Fruit fly (Drosophila melanogaster) whole organism, embryonic: Measurements from ENCODE around the gene CG6149.

Source experiments
- Abd-B ChIP-seq: fragments of 200-800 bp; sonication (Bioruptor generic); optimal IDR thresholded peaks from 2 replicates; lab custom pipeline; 2018; ENCODE audit warnings: missing biosample characterization, mild to moderate bottlenecking, missing genetic modification characterization, moderate library complexity
- BEAF-32 ChIP-seq: fragments of 200-800 bp; sonication (Bioruptor generic); optimal IDR thresholded peaks from 3 replicates; lab custom pipeline; 2017; ENCODE audit warnings: missing biosample characterization, missing genetic modification characterization, mild to moderate bottlenecking, moderate library complexity, missing genetic modification reagents
- Blimp-1 ChIP-seq: fragments of 200-800 bp; sonication (Bioruptor generic); optimal IDR thresholded peaks from 3 replicates; lab custom pipeline; 2018; ENCODE audit warnings: missing biosample characterization, missing genetic modification characterization, mild to moderate bottlenecking, moderate library complexity, missing genetic modification reagents
- CG10209 ChIP-seq: fragments of 200-800 bp; sonication (Bioruptor generic); optimal IDR thresholded peaks from 3 replicates; lab custom pipeline; 2017; ENCODE audit warnings: missing biosample characterization, mild to moderate bottlenecking, missing genetic modification characterization, missing genetic modification reagents
- CG10654 ChIP-seq: fragments of 200-800 bp; sonication (Bioruptor generic); optimal IDR thresholded peaks from 2 replicates; lab custom pipeline; 2016; ENCODE audit warnings: missing biosample characterization, missing genetic modification characterization
- CG10979 ChIP-seq: fragments of 200-800 bp; sonication (Bioruptor generic); optimal IDR thresholded peaks from 2 replicates; lab custom pipeline; 2018; ENCODE audit warnings: missing biosample characterization, mild to moderate bottlenecking, missing genetic modification characterization, moderate library complexity
- CG11456 ChIP-seq: fragments of 200-800 bp; sonication (Bioruptor generic); IDR thresholded peaks from 3 replicates; pipeline ENCODE4 v1.3.6; 2022; ENCODE audit warnings: missing biosample characterization, missing genetic modification characterization
- CG11504 ChIP-seq: fragments of 200-800 bp; sonication (Bioruptor generic); optimal IDR thresholded peaks from 3 replicates; lab custom pipeline; 2019; ENCODE audit warnings: missing biosample characterization, mild to moderate bottlenecking, missing genetic modification characterization, moderate library complexity
- CG12236 ChIP-seq: fragments of 200-800 bp; sonication (Bioruptor generic); optimal IDR thresholded peaks from 2 replicates; lab custom pipeline; 2016; ENCODE audit warnings: missing biosample characterization, missing genetic modification characterization
- CG13287 ChIP-seq: fragments of 200-800 bp; sonication (Bioruptor generic); IDR thresholded peaks from 2 replicates; pipeline ENCODE4 v1.3.6; 2022; ENCODE audit warnings: missing biosample characterization, missing genetic modification characterization; ENCODE audit not compliant: partially characterized antibody
- CG13424 ChIP-seq: fragments of 200-800 bp; sonication (Bioruptor generic); optimal IDR thresholded peaks from 2 replicates; lab custom pipeline; 2019; ENCODE audit warnings: missing biosample characterization, mild to moderate bottlenecking, missing genetic modification characterization, moderate library complexity
- CG15269 ChIP-seq: fragments of 200-800 bp; sonication (Bioruptor generic); optimal IDR thresholded peaks from 2 replicates; lab custom pipeline; 2018; ENCODE audit warnings: missing biosample characterization, mild to moderate bottlenecking, missing genetic modification characterization, moderate library complexity
- CG16813 ChIP-seq: fragments of 200-800 bp; sonication (Bioruptor generic); IDR thresholded peaks from 3 replicates; pipeline ENCODE4 v1.3.6; 2022; ENCODE audit warnings: missing biosample characterization, missing genetic modification characterization; ENCODE audit not compliant: partially characterized antibody
- CG2199 ChIP-seq: fragments of 200-800 bp; sonication (Bioruptor generic); IDR thresholded peaks from 3 replicates; pipeline ENCODE4 v1.3.6; 2022; ENCODE audit warnings: missing biosample characterization, missing genetic modification characterization
- CG2678 ChIP-seq: fragments of 200-800 bp; sonication (Bioruptor generic); optimal IDR thresholded peaks from 3 replicates; lab custom pipeline; 2019; ENCODE audit warnings: missing biosample characterization, mild to moderate bottlenecking, missing genetic modification characterization, moderate library complexity
- CG2712 ChIP-seq: fragments of 200-800 bp; optimal IDR thresholded peaks from 3 replicates; lab custom pipeline; 2019; ENCODE audit warnings: missing biosample characterization, mild to moderate bottlenecking, missing genetic modification characterization, moderate library complexity
- CG3281 ChIP-seq: fragments of 200-800 bp; sonication (Bioruptor generic); optimal IDR thresholded peaks from 3 replicates; lab custom pipeline; 2017; ENCODE audit warnings: missing biosample characterization, mild to moderate bottlenecking, missing genetic modification characterization
- CG4282 ChIP-seq: fragments of 200-800 bp; sonication (Bioruptor generic); optimal IDR thresholded peaks from 2 replicates; lab custom pipeline; 2016; ENCODE audit warnings: missing biosample characterization, missing genetic modification characterization
- CG6254 ChIP-seq: fragments of 200-800 bp; sonication (Bioruptor generic); optimal IDR thresholded peaks from 3 replicates; lab custom pipeline; 2017; ENCODE audit warnings: mild to moderate bottlenecking, missing biosample characterization, missing genetic modification reagents, missing genetic modification characterization
- CG7556 ChIP-seq: fragments of 200-800 bp; sonication (Bioruptor generic); optimal IDR thresholded peaks from 2 replicates; lab custom pipeline; 2017; ENCODE audit warnings: missing biosample characterization, mild to moderate bottlenecking, missing genetic modification characterization
- CG8478 ChIP-seq: fragments of >200 bp; optimal IDR thresholded peaks from 2 replicates; lab custom pipeline; 2018
- CG9215 ChIP-seq: fragments of 200-800 bp; sonication (Bioruptor generic); IDR thresholded peaks from 2 replicates; pipeline ENCODE4 v1.3.6; 2022; ENCODE audit warnings: missing biosample characterization, missing genetic modification characterization
- D19A ChIP-seq: fragments of 200-800 bp; optimal IDR thresholded peaks from 3 replicates; lab custom pipeline; 2019; ENCODE audit warnings: missing biosample characterization, mild to moderate bottlenecking, missing genetic modification characterization, moderate library complexity
- Hr39 ChIP-seq: fragments of >200 bp; optimal IDR thresholded peaks from 2 replicates; lab custom pipeline; 2017
- Hr51 ChIP-seq, 2 experiments: fragments of 200-800 bp; sonication (Bioruptor generic); optimal IDR thresholded peaks; 2 replicates in 1 of 2; 3 replicates in 1 of 2; lab custom pipeline; 2016 to 2018; ENCODE audit warnings: missing biosample characterization in 2 of 2, missing genetic modification characterization in 2 of 2, mild to moderate bottlenecking in 1 of 2, moderate library complexity in 1 of 2
- Hr78 ChIP-seq, 2 experiments: fragments of 200-800 bp in 1 of 2; fragments of >200 bp in 1 of 2; sonication (Bioruptor generic) in 1 of 2; optimal IDR thresholded peaks; 2 replicates each; lab custom pipeline; 2017 to 2019; ENCODE audit warnings: missing biosample characterization in 2 of 2, missing genetic modification characterization in 2 of 2, mild to moderate bottlenecking in 1 of 2, moderate library complexity in 1 of 2
- Med ChIP-seq: fragments of 200-800 bp; sonication (Bioruptor generic); peaks from one replicate; lab custom pipeline; 2016; ENCODE audit warnings: missing biosample characterization, missing genetic modification characterization, mild to moderate bottlenecking, inconsistent platforms, moderate library complexity
- PHDP ChIP-seq: fragments of 200-800 bp; sonication (Bioruptor generic); optimal IDR thresholded peaks from 3 replicates; lab custom pipeline; 2018; ENCODE audit warnings: missing biosample characterization, mild to moderate bottlenecking, missing genetic modification characterization, moderate library complexity
- Sox102F ChIP-seq: fragments of 200-800 bp; sonication (Bioruptor generic); optimal IDR thresholded peaks from 2 replicates; lab custom pipeline; 2018; ENCODE audit warnings: missing biosample characterization, mild to moderate bottlenecking, missing genetic modification characterization, moderate library complexity
- Sry-β ChIP-seq: fragments of 200-800 bp; sonication (Bioruptor generic); optimal IDR thresholded peaks from 2 replicates; lab custom pipeline; 2018; ENCODE audit warnings: missing biosample characterization, mild to moderate bottlenecking, missing genetic modification characterization, moderate library complexity
- Xbp1 ChIP-seq: fragments of 200-800 bp; sonication (Bioruptor generic); optimal IDR thresholded peaks from 3 replicates; lab custom pipeline; 2016; ENCODE audit warnings: missing biosample characterization, mild to moderate bottlenecking, missing genetic modification characterization
- abd-A ChIP-seq: fragments of 200-800 bp; sonication (Bioruptor generic); optimal IDR thresholded peaks from 3 replicates; lab custom pipeline; 2019; ENCODE audit warnings: missing biosample characterization, mild to moderate bottlenecking, missing genetic modification characterization, moderate library complexity
- bigmax ChIP-seq: fragments of 200-800 bp; sonication (Bioruptor generic); optimal IDR thresholded peaks from 2 replicates; lab custom pipeline; 2018; ENCODE audit warnings: missing biosample characterization, mild to moderate bottlenecking, missing genetic modification characterization
- bowl ChIP-seq: fragments of 200-800 bp; sonication (Bioruptor generic); IDR thresholded peaks from 2 replicates; pipeline ENCODE4 v1.3.6; 2022; ENCODE audit warnings: missing biosample characterization, missing genetic modification characterization
- caup ChIP-seq: fragments of 200-800 bp; sonication (Bioruptor generic); optimal IDR thresholded peaks from 3 replicates; lab custom pipeline; 2017; ENCODE audit warnings: missing biosample characterization, mild to moderate bottlenecking, missing genetic modification characterization, moderate library complexity; ENCODE audit not compliant: severe bottlenecking
- cwo ChIP-seq: fragments of 200-800 bp; sonication (Bioruptor generic); optimal IDR thresholded peaks from 3 replicates; lab custom pipeline; 2017; ENCODE audit warnings: missing biosample characterization, missing genetic modification characterization, mild to moderate bottlenecking, moderate library complexity, missing genetic modification reagents
- da ChIP-seq: fragments of 200-800 bp; sonication (Bioruptor generic); optimal IDR thresholded peaks from 2 replicates; lab custom pipeline; 2016; ENCODE audit warnings: missing biosample characterization, missing genetic modification characterization
- dati ChIP-seq: fragments of 200-800 bp; sonication (Bioruptor generic); IDR thresholded peaks from 2 replicates; pipeline ENCODE4 v1.3.6; 2022; ENCODE audit warnings: missing biosample characterization, missing genetic modification characterization
- gcm ChIP-seq: fragments of 200-800 bp; sonication (Bioruptor generic); optimal IDR thresholded peaks from 2 replicates; lab custom pipeline; 2019; ENCODE audit warnings: missing biosample characterization, mild to moderate bottlenecking, missing genetic modification characterization, moderate library complexity
- gem ChIP-seq: fragments of 200-800 bp; sonication (Bioruptor generic); optimal IDR thresholded peaks from 2 replicates; lab custom pipeline; 2019; ENCODE audit warnings: missing biosample characterization, mild to moderate bottlenecking, missing genetic modification characterization, moderate library complexity
- grau ChIP-seq: fragments of 200-800 bp; optimal IDR thresholded peaks from 3 replicates; lab custom pipeline; 2019; ENCODE audit warnings: missing biosample characterization, mild to moderate bottlenecking, missing genetic modification characterization, moderate library complexity
- hth ChIP-seq: fragments of >200 bp; optimal IDR thresholded peaks from 2 replicates; lab custom pipeline; 2017; ENCODE audit warnings: inconsistent platforms
- jigr1 ChIP-seq: fragments of 200-800 bp; sonication (Bioruptor generic); IDR thresholded peaks from 3 replicates; pipeline ENCODE4 v1.3.6; 2022; ENCODE audit warnings: missing biosample characterization, missing genetic modification characterization
- jumu ChIP-seq: fragments of 200-800 bp; sonication (Bioruptor generic); optimal IDR thresholded peaks from 3 replicates; lab custom pipeline; 2016; ENCODE audit warnings: missing biosample characterization, missing genetic modification characterization
- lola ChIP-seq, 3 experiments: fragments of >200 bp in 2 of 3; fragments of 200-800 bp in 1 of 3; sonication (Bioruptor generic) in 1 of 3; optimal IDR thresholded peaks; 2 replicates each; lab custom pipeline; 2017 to 2019; ENCODE audit warnings: missing biosample characterization in 3 of 3, missing genetic modification characterization in 3 of 3, mild to moderate bottlenecking in 1 of 3, moderate library complexity in 1 of 3
- nmo ChIP-seq: fragments of 200-800 bp; sonication (Bioruptor generic); optimal IDR thresholded peaks from 2 replicates; lab custom pipeline; 2018; ENCODE audit warnings: missing biosample characterization, mild to moderate bottlenecking, missing genetic modification characterization, moderate library complexity
- p53 ChIP-seq: fragments of 200-800 bp; sonication (Bioruptor generic); optimal IDR thresholded peaks from 2 replicates; lab custom pipeline; 2016; ENCODE audit warnings: missing biosample characterization, missing genetic modification characterization
- phol ChIP-seq: fragments of 200-800 bp; sonication (Bioruptor generic); optimal IDR thresholded peaks from 3 replicates; lab custom pipeline; 2018; ENCODE audit warnings: missing biosample characterization, mild to moderate bottlenecking, missing genetic modification characterization, moderate library complexity
- sens ChIP-seq: fragments of 200-800 bp; sonication (Bioruptor generic); peaks from one replicate; lab custom pipeline; 2016; ENCODE audit warnings: missing biosample characterization, missing genetic modification characterization
- tna ChIP-seq: fragments of 200-800 bp; sonication (Bioruptor generic); IDR thresholded peaks from 2 replicates; pipeline ENCODE4 v1.3.6; 2022; ENCODE audit warnings: missing biosample characterization, missing genetic modification characterization; ENCODE audit not compliant: partially characterized antibody

Gene CG6149

dm6 chr3L:11413697-11414096 is 21.6 kb downstream of the CG6149 start (continued):
- no peak for TF ChIP-seq CG13424 (tag; lab: Kevin White, UChicago)
- peak; percentile 6 for TF ChIP-seq phol
- peak in 1 of 3 experiments; percentile 60 for TF ChIP-seq lola (GFP tag; optimal IDR thresholded peaks at IDR 0.05; lab: Kevin White, UChicago)
- no peak for TF ChIP-seq cwo (GFP tag; lab: Kevin White, UChicago)
- no peak for TF ChIP-seq caup
- TF ChIP-seq BEAF-32 (GFP tag; lab: Kevin White, UChicago) = peak; percentile 2
- no peak for TF ChIP-seq dati (GFP tag; lab: Robert Waterston, UW)
- no peak for TF ChIP-seq Sry-β (GFP tag; lab: Kevin White, UChicago)
- no peak for TF ChIP-seq gcm (GFP tag; lab: Kevin White, UChicago)
- TF ChIP-seq CG10209 (GFP tag; lab: Kevin White, UChicago) = peak; percentile 3
- peak; percentile 19 for TF ChIP-seq CG10979 (tag; lab: Kevin White, UChicago)
- TF ChIP-seq sens = peak; percentile 51
- TF ChIP-seq jigr1 (GFP tag; lab: Robert Waterston, UW) = no peak
- no peak for TF ChIP-seq CG12236 (GFP tag; lab: Kevin White, UChicago)
- TF ChIP-seq CG2199 (GFP tag; lab: Robert Waterston, UW) = no peak
- no peak for TF ChIP-seq CG6254
- TF ChIP-seq tna = no peak
- TF ChIP-seq, all 482 proteins: peak for 26

- TF ChIP-seq CG11504 (tag; lab: Kevin White, UChicago) = peak; percentile 34
- TF ChIP-seq jumu (GFP tag; lab: Kevin White, UChicago) = no peak
- no peak for TF ChIP-seq Xbp1 (GFP tag; lab: Kevin White, UChicago)
- no peak for TF ChIP-seq sens
- no peak for TF ChIP-seq CG4282 (GFP tag; lab: Kevin White, UChicago)
- no peak for TF ChIP-seq CG10654 (GFP tag; lab: Kevin White, UChicago)
- TF ChIP-seq CG16813 = no peak
- no peak for TF ChIP-seq da
- TF ChIP-seq CG9215 (GFP tag; lab: Robert Waterston, UW) = no peak
- peak; percentile 39 for TF ChIP-seq gem
- TF ChIP-seq hth (lab: Kevin White, UChicago) = no peak
- peak; percentile 32 for TF ChIP-seq grau
- TF ChIP-seq Med (GFP tag; lab: Kevin White, UChicago) = peak; percentile 51
- TF ChIP-seq bigmax (GFP tag; lab: Kevin White, UChicago) = no peak
- TF ChIP-seq CG8478 (lab: Kevin White, UChicago) = no peak
- no peak for TF ChIP-seq Abd-B (GFP tag; lab: Kevin White, UChicago)
- TF ChIP-seq Hr78 (GFP tag; optimal IDR thresholded peaks at IDR 0.05; lab: Kevin White, UChicago) = no peak
- no peak for TF ChIP-seq Hr39 (lab: Kevin White, UChicago)
- peak; percentile 15 for TF ChIP-seq Sox102F (GFP tag; lab: Kevin White, UChicago)
- TF ChIP-seq p53 (GFP tag; lab: Kevin White, UChicago) = no peak
- TF ChIP-seq D19A (tag; lab: Kevin White, UChicago) = peak; percentile 7
- TF ChIP-seq CG11456 (GFP tag; lab: Robert Waterston, UW) = no peak
- TF ChIP-seq bowl (GFP tag; lab: Robert Waterston, UW) = no peak
- no peak for TF ChIP-seq PHDP (tag; lab: Kevin White, UChicago)
- peak; percentile 51 for TF ChIP-seq CG2678 (tag; lab: Kevin White, UChicago)
- TF ChIP-seq nmo (GFP tag; lab: Kevin White, UChicago) = peak; percentile 7
- peak; percentile 18 for TF ChIP-seq CG7556 (GFP tag; lab: Kevin White, UChicago)
- peak in 1 of 2 experiments; percentile 14 for TF ChIP-seq Hr51 (GFP tag; optimal IDR thresholded peaks at IDR 0.05; lab: Kevin White, UChicago)
- no peak for TF ChIP-seq CG13287 (GFP tag; lab: Robert Waterston, UW)
- peak; percentile 15 for TF ChIP-seq CG15269 (tag; lab: Kevin White, UChicago)
- no peak for TF ChIP-seq abd-A (tag; lab: Kevin White, UChicago)
- TF ChIP-seq CG3281 (GFP tag; lab: Kevin White, UChicago) = no peak
- TF ChIP-seq CG2712 = peak; percentile 13
- peak; percentile 15 for TF ChIP-seq Blimp-1 (GFP tag; lab: Kevin White, UChicago)
These were observed 24.8 kb downstream of the CG6149 start for dm6 chr3L:11410505-11410904.
